Fruit fly (Drosophila melanogaster) Kc167 (cell line): ENCODE data around the gene CG43925.
"Not testable (repeated sequence)": the region's sequence is repeated elsewhere in the genome, so short reads cannot be mapped to it uniquely, and the experiment has no call there.

ENCODE experiments used
- Myc ChIP-seq: fragments of >200 bp; optimal IDR thresholded peaks from 2 replicates; lab custom pipeline; 2017; ENCODE audit warnings: missing external identifiers
- Sin3A ChIP-seq: fragments of >200 bp; optimal IDR thresholded peaks from 2 replicates; lab custom pipeline; 2018; ENCODE audit warnings: missing external identifiers
- h ChIP-seq: fragments of >200 bp; optimal IDR thresholded peaks from 3 replicates; lab custom pipeline; 2018; ENCODE audit warnings: missing external identifiers
- insv ChIP-seq: fragments of >200 bp; optimal IDR thresholded peaks from 3 replicates; lab custom pipeline; 2018; ENCODE audit warnings: missing external identifiers
- psq ChIP-seq: fragments of >200 bp; optimal IDR thresholded peaks from 2 replicates; lab custom pipeline; 2017; ENCODE audit warnings: missing external identifiers
- ttk ChIP-seq: sonication (Bioruptor generic); optimal IDR thresholded peaks from 2 replicates; lab custom pipeline; 2017; ENCODE audit warnings: missing external identifiers

CG43925 gene

dm6 chr2L:13203437-13204137 is 27.4 kb downstream of the CG43925 start, which contains the start of gene Pect:
Gene Pect (plus strand): TSS chr2L:13203762.
- TF ChIP-seq Sin3A = no peak
- no peak for TF ChIP-seq h (lab: Kevin White, UChicago)
- no peak for TF ChIP-seq Myc (lab: Kevin White, UChicago)
- no peak for TF ChIP-seq ttk (lab: Kevin White, UChicago)
- TF ChIP-seq psq (lab: Kevin White, UChicago) = no peak
- no peak for TF ChIP-seq insv (lab: Kevin White, UChicago)

dm6 chr2L:13204151-13204550 is 27.9 kb downstream of the CG43925 start:
- TF ChIP-seq ttk (lab: Kevin White, UChicago) = no peak
- TF ChIP-seq Sin3A = no peak
- TF ChIP-seq insv (lab: Kevin White, UChicago) = no peak
- TF ChIP-seq Myc (lab: Kevin White, UChicago) = no peak

- no peak for TF ChIP-seq ttk (lab: Kevin White, UChicago)
- TF ChIP-seq psq (lab: Kevin White, UChicago) = no peak
- TF ChIP-seq h (lab: Kevin White, UChicago) = no peak
- no peak for TF ChIP-seq Sin3A
- no peak for TF ChIP-seq Myc (lab: Kevin White, UChicago)
- TF ChIP-seq insv (lab: Kevin White, UChicago) = no peak
These were observed 29.0 kb downstream of the CG43925 start for dm6 chr2L:13205256-13205655.

- no peak for TF ChIP-seq Myc (lab: Kevin White, UChicago)
- no peak for TF ChIP-seq ttk (lab: Kevin White, UChicago)
- no peak for TF ChIP-seq insv (lab: Kevin White, UChicago)
- TF ChIP-seq h (lab: Kevin White, UChicago) = no peak
- no peak for TF ChIP-seq Sin3A
- TF ChIP-seq psq (lab: Kevin White, UChicago) = no peak
These were observed 29.9 kb downstream of the CG43925 start for dm6 chr2L:13206077-13206668.

dm6 chr2L:13206857-13207463 is 30.7 kb downstream of the CG43925 start:
- TF ChIP-seq Myc (lab: Kevin White, UChicago) (no peak), insv (lab: Kevin White, UChicago) (no peak), h (lab: Kevin White, UChicago) (no peak), Sin3A (no peak), ttk (lab: Kevin White, UChicago) (no peak), psq (lab: Kevin White, UChicago) (no peak)

dm6 chr2L:13211764-13212265 is 35.6 kb downstream of the CG43925 start, which contains the start of gene CG15482:
Gene CG15482 (minus strand): TSS chr2L:13211814.
- TF ChIP-seq ttk, Myc, insv (lab: Kevin White, UChicago): not testable (repeated sequence)

dm6 chr2L:13215010-13215409 is 38.8 kb downstream of the CG43925 start, which contains the start of gene kek4:
Gene kek4 (minus strand): TSS chr2L:13215350.
- TF ChIP-seq ttk (lab: Kevin White, UChicago) (no peak), h (lab: Kevin White, UChicago) (no peak), Sin3A (no peak), psq (lab: Kevin White, UChicago) (no peak), insv (lab: Kevin White, UChicago) (no peak), Myc (lab: Kevin White, UChicago) (no peak)

- TF ChIP-seq psq (lab: Kevin White, UChicago) (no peak), Myc (lab: Kevin White, UChicago) (no peak), ttk (lab: Kevin White, UChicago) (no peak), Sin3A (no peak), h (lab: Kevin White, UChicago) (no peak), insv (lab: Kevin White, UChicago) (no peak)
These were observed 43.3 kb downstream of the CG43925 start, which contains the start of the genes CG9426 and mRF1 for dm6 chr2L:13219281-13220092. Gene CG9426 (minus strand): TSS chr2L:13219923. Gene mRF1 (plus strand): TSS chr2L:13219979.

dm6 chr2L:13222225-13222648 is 46.0 kb downstream of the CG43925 start, which contains the start of the genes Ski6 and CG16812:
Gene Ski6 (minus strand): TSS chr2L:13222429.
Gene CG16812 (plus strand): TSS chr2L:13222587.
- TF ChIP-seq psq (lab: Kevin White, UChicago) (no peak), insv (lab: Kevin White, UChicago) (no peak), Myc (lab: Kevin White, UChicago) (no peak), ttk (lab: Kevin White, UChicago) (no peak), Sin3A (no peak), h (lab: Kevin White, UChicago) (no peak)

- TF ChIP-seq Myc (lab: Kevin White, UChicago) (no peak), ttk (lab: Kevin White, UChicago) (no peak), psq (lab: Kevin White, UChicago) (no peak), Sin3A (no peak)
These were observed 49.1 kb downstream of the CG43925 start, which contains the start of gene CG15480 for dm6 chr2L:13225225-13225840. Gene CG15480 (minus strand): TSS chr2L:13225275.
